Worm (Caenorhabditis elegans): ENCODE results near the gene smex-2.
A peak's percentile ranks its signal among the peaks of the same experiment; 100 is the strongest.
"Not testable (repeated sequence)": the region's sequence is repeated elsewhere in the genome, so short reads cannot be mapped to it uniquely, and the experiment has no call there.

The smex-2 gene

ce11 chrX:2035172-2035571, 4.1 kb downstream of the smex-2 start, which contains the start of gene ergi-1 (continued):
- TF ChIP-seq saeg-2 (GFP tag; IDR thresholded peaks at IDR 0.05), result no peak
- no peak for TF ChIP-seq egl-27 (tag; optimal IDR thresholded peaks at IDR 0.05)
- no peak for TF ChIP-seq ceh-20 (GFP tag; IDR thresholded peaks at IDR 0.05)

ce11 chrX:2031414-2031813, 7.8 kb downstream of the smex-2 start, which contains the start of gene Y102A11A.5:
Y102A11A.5 (minus strand) TSS chrX:2031588.
- TF ChIP-seq nhr-28 (tag; optimal IDR thresholded peaks at IDR 0.05) (peak; percentile 36), nhr-11 (tag; optimal IDR thresholded peaks at IDR 0.05) (no peak)

- no peak for TF ChIP-seq nhr-10 (tag; optimal IDR thresholded peaks at IDR 0.05)
- TF ChIP-seq pha-4 (GFP tag; IDR thresholded peaks at IDR 0.05), result no peak
- no peak for TF ChIP-seq pha-4 (tag; optimal IDR thresholded peaks at IDR 0.05)
- TF ChIP-seq dmd-6 (GFP tag; IDR thresholded peaks at IDR 0.05), result no peak
- no peak for TF ChIP-seq ceh-62 (tag; optimal IDR thresholded peaks at IDR 0.05)
- TF ChIP-seq lin-1 (GFP tag; IDR thresholded peaks at IDR 0.05), result no peak
- no peak for TF ChIP-seq cey-2 (tag; optimal IDR thresholded peaks at IDR 0.05; ENCODE audit: borderline replicate concordance, insufficient read depth)
- TF ChIP-seq nhr-111 (GFP tag; optimal IDR thresholded peaks at IDR 0.05), result no peak
- TF ChIP-seq aha-1 (tag), result peak; percentile 34
- TF ChIP-seq ZK546.5 (tag; optimal IDR thresholded peaks at IDR 0.05), result no peak
- TF ChIP-seq vab-7 (GFP tag; IDR thresholded peaks at IDR 0.05), result no peak
- TF ChIP-seq madf-9 (GFP tag; conservative IDR thresholded peaks at IDR 0.05), result no peak
- TF ChIP-seq php-3 (GFP tag; IDR thresholded peaks at IDR 0.05), result 0 out of 2 replicates have a peak, but pooled peaks have one; percentile 12
- no peak for TF ChIP-seq daf-16 (GFP tag; optimal IDR thresholded peaks at IDR 0.05)
- TF ChIP-seq daf-16 (tag; optimal IDR thresholded peaks at IDR 0.05), result peak; percentile 93
- TF ChIP-seq ztf-7 (tag; optimal IDR thresholded peaks at IDR 0.05), result no peak
Measured at ce11 chrX:2030871-2031270, 8.4 kb downstream of the smex-2 start.

ce11 chrX:2026342-2026741, 12.9 kb downstream of the smex-2 start, which contains the start of gene Y102A11A.2:
Y102A11A.2 (plus strand) TSS chrX:2026642.
- not testable (repeated sequence) for TF ChIP-seq mxl-3 (GFP tag; optimal IDR thresholded peaks at IDR 0.05); php-3 (GFP tag; IDR thresholded peaks at IDR 0.05); pqm-1 (tag; optimal IDR thresholded peaks at IDR 0.05)

ce11 chrX:2025405-2025804, 13.9 kb downstream of the smex-2 start:
- TF ChIP-seq daf-16 (GFP tag; optimal IDR thresholded peaks at IDR 0.05), result not testable (repeated sequence)
- peak; percentile 28 for TF ChIP-seq daf-16 (tag; optimal IDR thresholded peaks at IDR 0.05)
- peak; percentile 71 for TF ChIP-seq dmd-6 (GFP tag; IDR thresholded peaks at IDR 0.05)
- peak; percentile 67; the same call in 1 of the 2 replicates for TF ChIP-seq php-3 (GFP tag; IDR thresholded peaks at IDR 0.05)
- peak; percentile 10 for TF ChIP-seq hlh-11 (tag; optimal IDR thresholded peaks at IDR 0.05)
- TF ChIP-seq tra-1 (GFP tag; IDR thresholded peaks at IDR 0.05), result peak; percentile 64; the same call in 1 of the 2 replicates

ce11 chrX:2021558-2021957, 17.7 kb downstream of the smex-2 start:
- TF ChIP-seq snpc-4 (tag; optimal IDR thresholded peaks at IDR 0.05), result no peak
- no peak for TF ChIP-seq daf-16 (GFP tag; optimal IDR thresholded peaks at IDR 0.05)
- peak; percentile 95 for TF ChIP-seq daf-16 (tag; optimal IDR thresholded peaks at IDR 0.05)
- TF ChIP-seq pqm-1 (tag; optimal IDR thresholded peaks at IDR 0.05), result peak; percentile 45
- TF ChIP-seq nhr-77 (tag; optimal IDR thresholded peaks at IDR 0.05), result peak; percentile 55
- peak; percentile 56 for TF ChIP-seq nhr-28 (tag; optimal IDR thresholded peaks at IDR 0.05)
- no peak for TF ChIP-seq gei-8 (GFP tag; optimal IDR thresholded peaks at IDR 0.05)
- TF ChIP-seq dve-1 (tag; optimal IDR thresholded peaks at IDR 0.05; ENCODE audit: insufficient read depth), result peak; percentile 29

ce11 chrX:2018848-2019247, 20.4 kb downstream of the smex-2 start, which contains the start of gene Y102A11A.3:
Y102A11A.3 (plus strand) TSS chrX:2019148.
- TF ChIP-seq lin-38 (GFP tag; IDR thresholded peaks at IDR 0.05), result no peak
- TF ChIP-seq ceh-82 (tag; optimal IDR thresholded peaks at IDR 0.05), result no peak
- TF ChIP-seq lin-13 (GFP tag; optimal IDR thresholded peaks at IDR 0.05), result no peak
- no peak for TF ChIP-seq dmd-6 (GFP tag; IDR thresholded peaks at IDR 0.05)
- no peak for TF ChIP-seq egl-27 (tag; optimal IDR thresholded peaks at IDR 0.05)

All from whole organism, L4 larva.